Worm (Caenorhabditis elegans) whole organism, L4 larva: ENCODE measurements around the gene sdc-2.

ENCODE experiments used
- ZK546.5 ChIP-seq, 2 experiments: sonication (generic microtip); optimal IDR thresholded peaks; 2 replicates each; lab custom pipeline; 2017; ENCODE audit warnings: missing biosample characterization in 2 of 2, missing genetic modification characterization in 2 of 2
- ceh-82 ChIP-seq: sonication (generic microtip); optimal IDR thresholded peaks from 2 replicates; lab custom pipeline; 2017; ENCODE audit warnings: missing biosample characterization, missing genetic modification characterization
- cey-2 ChIP-seq: sonication (generic microtip); optimal IDR thresholded peaks from 3 replicates; lab custom pipeline; 2017; ENCODE audit warnings: missing genetic modification characterization, mild to moderate bottlenecking, missing compliant biosample characterization, antibody characterized with exemption, borderline replicate concordance; ENCODE audit not compliant: insufficient read depth
- dve-1 ChIP-seq: sonication (generic microtip); optimal IDR thresholded peaks from 2 replicates; lab custom pipeline; 2017; ENCODE audit warnings: antibody characterized with exemption, mild to moderate bottlenecking, missing genetic modification characterization, missing compliant biosample characterization; ENCODE audit not compliant: insufficient read depth
- fkh-10 ChIP-seq: fragments of 150-350 bp; optimal IDR thresholded peaks from 2 replicates; lab custom pipeline; 2014; ENCODE audit warnings: missing biosample characterization, missing genetic modification reagents, missing genetic modification characterization
- lim-7 ChIP-seq: fragments of 200-800 bp; sonication (Bioruptor generic); IDR thresholded peaks from 2 replicates; pipeline ENCODE4 v1.3.6; 2022; ENCODE audit warnings: missing genetic modification characterization, missing compliant biosample characterization
- lin-15B ChIP-seq: fragments of 150-350 bp; sonication (generic microtip); optimal IDR thresholded peaks from 3 replicates; lab custom pipeline; 2014; ENCODE audit warnings: missing biosample characterization, missing genetic modification characterization
- lsy-2 ChIP-seq, 2 experiments: fragments of 150-350 bp in 1 of 2; sonication (generic microtip) in 1 of 2; optimal IDR thresholded peaks; 2 replicates each; lab custom pipeline; 2014 to 2017; ENCODE audit warnings: missing biosample characterization in 2 of 2, missing genetic modification characterization in 2 of 2
- nhr-102 ChIP-seq: sonication (generic microtip); optimal IDR thresholded peaks from 2 replicates; lab custom pipeline; 2016; ENCODE audit warnings: mild to moderate bottlenecking, missing genetic modification characterization, moderate library complexity, missing compliant biosample characterization
- nhr-11 ChIP-seq: fragments of 150-350 bp; optimal IDR thresholded peaks from 2 replicates; lab custom pipeline; 2014; ENCODE audit warnings: missing biosample characterization, missing genetic modification characterization
- rbr-2 ChIP-seq: sonication (generic microtip); optimal IDR thresholded peaks from 2 replicates; lab custom pipeline; 2016; ENCODE audit warnings: missing genotype, missing genetic modification characterization, missing compliant biosample characterization
- snpc-4 ChIP-seq: fragments of 150-350 bp; optimal IDR thresholded peaks from 2 replicates; lab custom pipeline; 2014; ENCODE audit warnings: missing biosample characterization, missing genetic modification characterization
- tag-97 ChIP-seq: fragments of 200-800 bp; sonication (Bioruptor generic); IDR thresholded peaks from 2 replicates; pipeline ENCODE4 v1.3.6; 2022; ENCODE audit warnings: missing genetic modification characterization, missing compliant biosample characterization

- TF ChIP-seq cey-2 (tag; lab: Kevin White, UChicago) (no peak), lin-15B (tag; lab: Kevin White, UChicago) (no peak), lim-7 (GFP tag; lab: Robert Waterston, UW) (no peak), nhr-102 (tag; lab: Kevin White, UChicago) (peak; percentile 91), ZK546.5 (tag; optimal IDR thresholded peaks at IDR 0.05; lab: Kevin White, UChicago) (no peak), snpc-4 (tag; lab: Kevin White, UChicago) (no peak), tag-97 (GFP tag; lab: Robert Waterston, UW) (no peak), nhr-11 (tag; lab: Kevin White, UChicago) (peak; percentile 75), dve-1 (peak; percentile 94), ceh-82 (tag; lab: Kevin White, UChicago) (no peak), lsy-2 (tag; optimal IDR thresholded peaks at IDR 0.05; lab: Kevin White, UChicago) (peak in 1 of 2 experiments; percentile 55), rbr-2 (tag; lab: Kevin White, UChicago) (peak; percentile 81), fkh-10 (GFP tag; lab: Kevin White, UChicago) (peak; percentile 61)
Observed at ce11 chrX:11522058-11522757, at the start of gene sdc-2.
